Worm (Caenorhabditis elegans) whole organism, dauer: ENCODE results near the gene abu-9.

Source experiments
- unc-62 ChIP-seq: sonication (generic microtip); optimal IDR thresholded peaks from 2 replicates; lab custom pipeline; 2017; ENCODE audit warnings: missing biosample characterization, missing genetic modification reagents, missing genetic modification characterization

Gene abu-9

ce11 chrX:8311590-8311989 is 10.3 kb upstream of the abu-9 start:
- no peak for TF ChIP-seq unc-62 (GFP tag; lab: Kevin White, UChicago)

ce11 chrX:8318950-8319349 is 3.0 kb upstream of the abu-9 start, which contains the start of gene srh-11:
srh-11 (minus strand) TSS chrX:8319050.
- no peak for TF ChIP-seq unc-62 (GFP tag; lab: Kevin White, UChicago)

DNA sequence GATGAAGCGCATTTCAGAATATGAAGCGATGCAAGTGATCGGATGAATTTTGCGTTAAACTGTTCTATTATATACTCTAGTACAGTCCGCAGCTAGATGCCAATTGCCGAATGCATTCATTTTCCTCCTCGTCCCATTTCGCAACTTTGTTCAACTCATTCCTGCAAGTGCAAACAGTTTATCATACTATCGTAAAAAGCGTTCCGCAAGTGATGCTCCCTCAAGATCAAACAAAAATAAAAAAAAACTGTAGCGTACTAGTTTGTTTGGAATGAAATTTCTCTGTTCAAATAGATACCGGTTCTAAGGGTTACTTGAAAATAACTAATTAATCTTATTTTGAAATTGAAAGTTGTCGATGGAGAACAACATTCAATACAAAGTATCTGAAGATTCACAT is 1.0 kb upstream of the abu-9 start, which contains the start of gene pqn-57:
Gene pqn-57 (minus strand): TSS at position 101 of the 400 bp plus-strand sequence.
- no peak for TF ChIP-seq unc-62 (GFP tag; lab: Kevin White, UChicago)

ce11 chrX:8323371-8323770 is 1.5 kb downstream of the abu-9 start, which contains the start of gene R09F10.1:
R09F10.1 (plus strand) TSS chrX:8323592.
- TF ChIP-seq unc-62 (GFP tag; lab: Kevin White, UChicago): no peak

ce11 chrX:8326394-8326793 is 4.5 kb downstream of the abu-9 start, which contains the start of gene R09F10.8:
R09F10.8 (minus strand) TSS chrX:8326451.
- no peak for TF ChIP-seq unc-62 (GFP tag; lab: Kevin White, UChicago)

DNA sequence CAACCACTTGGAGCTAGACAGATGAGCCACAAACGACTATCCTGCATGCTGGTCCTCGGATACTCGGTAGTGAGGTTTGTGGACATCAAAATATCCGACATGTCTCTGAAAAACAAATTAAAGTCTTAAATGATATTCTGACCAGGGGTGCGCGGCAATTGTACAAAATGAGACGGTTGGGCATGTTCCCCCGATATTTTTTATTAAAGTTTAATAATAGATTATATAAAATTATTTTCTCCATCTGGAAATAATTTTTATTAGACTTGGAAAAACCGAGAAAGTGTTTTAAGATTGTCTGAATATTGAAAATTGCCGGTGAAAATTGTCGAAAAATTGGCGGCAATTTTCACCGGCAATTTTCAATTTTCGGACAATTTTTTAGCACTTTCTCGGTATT is 5.9 kb downstream of the abu-9 start, which contains the start of gene F55E10.4:
Gene F55E10.4 (minus strand): TSS at position 101 of the 400 bp plus-strand sequence.
- TF ChIP-seq unc-62 (GFP tag; lab: Kevin White, UChicago): no peak

DNA sequence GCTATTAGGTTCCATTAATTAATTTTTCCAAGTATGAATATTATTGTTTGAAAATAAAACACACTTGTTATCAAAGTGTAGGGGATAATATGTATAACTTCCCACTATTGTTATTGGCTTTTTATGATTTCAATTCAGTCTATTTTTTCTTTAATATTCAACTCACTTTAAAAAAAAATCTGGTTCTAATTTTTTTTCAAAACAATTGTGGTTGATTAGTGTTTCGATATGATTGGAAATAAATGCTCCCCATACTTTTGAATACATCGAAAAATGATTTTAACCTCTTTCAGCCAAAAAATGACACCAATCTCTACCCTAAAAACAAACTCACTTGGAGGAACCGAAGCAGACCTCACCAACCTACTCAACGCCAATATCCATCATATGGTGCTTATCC is 18.5 kb downstream of the abu-9 start, which contains the start of gene F55E10.2:
Gene F55E10.2 (plus strand): TSS at position 301 of the 400 bp plus-strand sequence.
- no peak for TF ChIP-seq unc-62 (GFP tag; lab: Kevin White, UChicago)

DNA sequence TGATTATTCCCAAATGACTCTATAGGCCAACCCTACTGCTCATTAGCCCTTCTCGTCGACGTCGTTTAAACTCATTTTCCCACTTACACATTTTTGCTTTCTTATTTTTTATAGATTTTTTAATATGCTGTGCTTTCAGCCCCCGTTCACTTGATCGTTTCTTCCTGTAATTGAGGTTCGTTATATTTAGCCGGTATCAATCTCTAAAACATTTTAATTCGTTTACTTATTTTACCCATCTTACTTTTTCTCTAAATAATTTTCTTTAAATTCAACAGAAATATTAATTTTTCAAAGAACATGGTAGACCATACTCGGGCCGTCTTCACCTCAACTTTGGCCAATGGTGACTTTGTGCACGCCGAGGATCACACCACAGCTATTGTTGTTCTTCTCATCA is 19.8 kb downstream of the abu-9 start, which contains the start of gene F55E10.1:
Gene F55E10.1 (plus strand): TSS at position 301 of the 400 bp plus-strand sequence.
- no peak for TF ChIP-seq unc-62 (GFP tag; lab: Kevin White, UChicago)

- no peak for TF ChIP-seq unc-62 (GFP tag; lab: Kevin White, UChicago)
Measured at ce11 chrX:8346248-8346647, 24.3 kb downstream of the abu-9 start, which contains the start of gene drd-5. drd-5 (minus strand) TSS chrX:8346348.

DNA sequence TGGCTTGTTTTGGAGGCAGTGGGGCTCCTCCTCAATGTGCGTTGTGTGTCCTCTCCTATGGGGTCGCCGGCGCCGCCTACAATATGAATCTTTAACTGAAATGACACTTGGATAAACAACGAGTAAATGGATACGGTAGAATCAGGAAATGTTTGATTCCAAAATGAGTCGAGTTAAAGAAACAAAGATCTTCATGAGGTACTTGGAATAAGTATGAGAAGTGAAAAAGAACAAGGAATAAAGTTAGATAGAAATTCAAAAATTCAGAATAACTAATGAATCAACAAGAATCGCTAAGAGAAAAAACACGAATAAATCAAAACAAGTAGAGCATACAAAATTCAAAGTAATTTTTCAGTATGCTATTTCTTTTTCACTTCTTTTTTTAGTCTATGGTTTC is 29.1 kb downstream of the abu-9 start, which contains the start of gene npr-28:
Gene npr-28 (minus strand): TSS at position 101 of the 400 bp plus-strand sequence.
- TF ChIP-seq unc-62 (GFP tag; lab: Kevin White, UChicago): no peak

DNA sequence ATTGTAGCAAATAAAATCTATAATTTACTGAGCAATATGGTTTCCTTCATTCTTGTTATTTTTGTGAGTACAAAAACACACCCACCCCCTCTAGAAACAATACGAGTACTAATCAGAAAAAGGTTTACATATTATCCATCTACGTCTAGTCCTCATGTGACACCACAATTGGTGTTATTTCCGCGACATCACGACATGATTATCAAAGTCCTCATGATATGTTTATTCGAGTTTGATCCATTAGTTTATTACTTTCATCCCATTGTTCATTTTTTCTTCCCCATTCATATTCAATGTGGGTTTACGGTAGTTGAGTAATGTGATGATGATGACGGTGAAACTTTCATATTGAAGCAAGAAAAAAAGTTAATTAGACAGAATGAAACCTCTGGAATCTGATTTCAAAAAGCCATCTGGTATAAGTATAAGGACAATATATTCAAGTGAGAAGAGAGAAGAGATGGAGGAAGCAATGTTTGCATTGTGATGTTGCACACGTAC is 32.4 kb downstream of the abu-9 start:
- TF ChIP-seq unc-62 (GFP tag; lab: Kevin White, UChicago): no peak

DNA sequence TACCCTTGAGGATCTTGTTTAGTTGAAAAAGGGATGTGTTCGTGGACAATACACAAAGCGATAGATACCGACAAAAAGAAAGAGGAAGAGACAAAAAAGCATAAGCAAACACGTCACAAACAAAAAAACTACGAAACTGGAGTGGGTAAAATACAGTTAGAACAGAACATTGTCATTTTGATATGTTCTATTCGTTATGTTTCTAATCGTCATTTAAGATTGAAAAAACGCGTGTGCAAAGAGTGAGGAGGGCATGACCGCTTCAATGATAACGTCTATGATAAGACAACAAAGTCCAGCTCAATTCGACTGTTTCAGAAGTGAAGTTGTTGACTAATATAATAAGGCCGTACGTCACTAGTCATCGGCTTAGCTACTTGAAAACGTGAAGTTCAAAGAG is 33.4 kb downstream of the abu-9 start:
- no peak for TF ChIP-seq unc-62 (GFP tag; lab: Kevin White, UChicago)

DNA sequence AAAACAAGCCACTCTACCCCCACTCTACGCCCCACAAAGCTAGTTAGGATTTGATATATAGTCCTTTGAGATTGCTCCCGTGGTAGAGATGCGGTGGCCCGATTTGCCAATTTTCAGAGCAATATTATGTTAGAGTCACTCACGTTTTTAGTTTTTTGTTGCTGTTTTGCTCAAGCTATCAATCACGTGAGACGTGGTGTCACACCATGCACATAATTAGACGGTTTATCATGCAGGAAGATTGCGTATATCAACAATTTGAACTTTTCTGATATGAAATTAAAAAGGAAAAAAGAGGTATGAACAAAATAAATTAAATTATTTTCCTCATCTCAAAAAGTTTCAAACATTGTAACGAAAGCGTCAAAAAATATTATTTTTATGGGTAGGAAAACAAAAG is 34.4 kb downstream of the abu-9 start:
- no peak for TF ChIP-seq unc-62 (GFP tag; lab: Kevin White, UChicago)

DNA sequence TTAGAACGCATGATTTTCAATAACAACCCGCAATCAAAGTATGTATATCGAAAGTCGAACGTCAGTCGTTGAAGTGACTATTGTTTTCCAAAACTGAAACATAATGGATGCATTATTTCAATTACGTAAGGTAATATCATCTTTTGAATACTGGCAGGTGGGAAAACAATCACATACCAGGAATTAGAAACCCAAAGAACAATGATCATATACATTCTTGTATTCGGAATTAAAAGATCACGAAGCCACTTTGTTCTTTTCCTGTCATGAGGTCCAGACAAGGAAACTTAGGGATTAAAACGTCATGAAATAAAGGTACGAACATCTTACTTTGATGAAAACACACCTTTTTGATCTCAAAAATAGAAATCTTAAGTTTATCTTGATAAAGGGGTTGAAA is 40.5 kb downstream of the abu-9 start:
- TF ChIP-seq unc-62 (GFP tag; lab: Kevin White, UChicago): no peak

ce11 chrX:8367553-8367952 is 45.6 kb downstream of the abu-9 start, which contains the start of gene F40B5.2:
F40B5.2 (plus strand) TSS chrX:8367853.
- TF ChIP-seq unc-62 (GFP tag; lab: Kevin White, UChicago): no peak

DNA sequence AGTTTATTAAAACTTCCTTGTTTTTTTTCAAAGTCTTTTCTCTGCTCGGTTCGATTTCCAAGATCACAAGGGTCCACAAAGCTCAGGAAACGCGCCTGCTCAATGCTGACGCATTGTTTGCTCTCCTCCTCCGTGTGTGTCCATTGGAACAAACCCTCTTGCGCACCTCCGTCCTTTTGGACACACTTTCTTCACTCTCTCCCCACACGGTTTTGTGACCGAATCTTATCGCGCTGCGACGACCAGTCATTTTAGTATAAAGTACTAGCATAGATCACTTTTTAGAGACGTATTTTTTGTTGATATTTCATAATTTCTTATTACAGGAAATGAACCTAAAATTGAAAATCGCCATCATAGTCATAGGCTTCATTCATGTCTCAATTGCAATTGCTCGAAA is 46.3 kb downstream of the abu-9 start:
- no peak for TF ChIP-seq unc-62 (GFP tag; lab: Kevin White, UChicago)

- TF ChIP-seq unc-62 (GFP tag; lab: Kevin White, UChicago): no peak
Measured at ce11 chrX:8371906-8372305, 50.0 kb downstream of the abu-9 start, which contains the start of gene nep-15. nep-15 (plus strand) TSS chrX:8372206.
